Worm (Caenorhabditis elegans): Measurements from ENCODE around the gene che-10.

ce11 chrII:4673670-4674069 lies 35.5 kb upstream of the che-10 start:
- no peak for TF ChIP-seq him-1 (tag; optimal IDR thresholded peaks at IDR 0.05)
- no peak for TF ChIP-seq W03F9.2 (tag; optimal IDR thresholded peaks at IDR 0.05)
- no peak for TF ChIP-seq dao-5 (tag; optimal IDR thresholded peaks at IDR 0.05)
